Worm (Caenorhabditis elegans) whole organism, L3 larva: ENCODE data around the gene F40G9.18.

ENCODE experiments used
- ceh-28 ChIP-seq: fragments of 150-350 bp; optimal IDR thresholded peaks from 2 replicates; lab custom pipeline; 2014; ENCODE audit warnings: missing biosample characterization, missing genetic modification reagents, missing genetic modification characterization
- eor-1 ChIP-seq, 2 experiments: fragments of 150-350 bp; optimal IDR thresholded peaks; 2 replicates each; lab custom pipeline; 2014 to 2018; ENCODE audit warnings: missing biosample characterization in 2 of 2, missing genetic modification characterization in 2 of 2
- fkh-10 ChIP-seq: sonication (generic microtip); optimal IDR thresholded peaks from 2 replicates; lab custom pipeline; 2017; ENCODE audit warnings: missing biosample characterization, missing genetic modification reagents, missing genetic modification characterization

F40G9.18 gene

DNA sequence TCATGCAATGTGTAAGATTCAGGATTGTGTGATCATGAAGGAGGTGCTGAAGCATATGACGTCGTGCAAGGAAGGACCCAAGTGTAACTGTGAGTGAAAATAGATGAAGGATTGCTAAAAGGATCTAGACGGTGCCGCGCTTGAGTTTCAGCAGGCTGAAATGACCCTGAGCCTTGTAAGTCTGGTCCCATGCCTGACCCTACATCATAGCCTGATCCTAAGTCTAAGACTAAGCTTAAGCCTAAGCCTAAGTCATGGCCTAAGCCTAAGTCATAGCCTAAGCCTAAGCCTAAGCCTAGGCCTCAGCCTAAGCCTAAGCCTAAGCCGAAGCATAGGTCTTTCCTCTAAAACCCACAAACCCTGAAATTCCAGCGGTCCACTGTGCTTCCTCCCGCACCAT is 51.5 kb downstream of the F40G9.18 start:
- TF ChIP-seq eor-1 (tag; optimal IDR thresholded peaks at IDR 0.05; lab: Kevin White, UChicago) (no peak), ceh-28 (tag; lab: Kevin White, UChicago) (no peak), fkh-10 (GFP tag; lab: Kevin White, UChicago) (no peak)
